Worm (Caenorhabditis elegans) whole organism, young adult: ENCODE data around the gene znf-598.

Source experiments
- F22D6.2 ChIP-seq: sonication (generic microtip); optimal IDR thresholded peaks from 2 replicates; lab custom pipeline; 2016; ENCODE audit warnings: mild to moderate bottlenecking, missing genetic modification characterization, missing compliant biosample characterization
- F33H1.4 ChIP-seq: fragments of 200-800 bp; sonication (Bioruptor generic); IDR thresholded peaks from 2 replicates; pipeline ENCODE4 v1.3.6; 2022; ENCODE audit warnings: missing genetic modification reagents, missing genetic modification characterization, missing compliant biosample characterization
- F57A8.1 ChIP-seq: fragments of 200-800 bp; sonication (Bioruptor generic); optimal IDR thresholded peaks from 2 replicates; lab custom pipeline; 2018; ENCODE audit warnings: mild to moderate bottlenecking, missing genetic modification characterization, moderate library complexity, missing compliant biosample characterization
- F57C9.4 ChIP-seq: sonication (generic microtip); optimal IDR thresholded peaks from 2 replicates; lab custom pipeline; 2017; ENCODE audit warnings: mild to moderate bottlenecking, missing genetic modification characterization, missing compliant biosample characterization
- K12H6.12 ChIP-seq: fragments of 200-800 bp; sonication (Bioruptor generic); optimal IDR thresholded peaks from 2 replicates; lab custom pipeline; 2018; ENCODE audit warnings: mild to moderate bottlenecking, missing genetic modification characterization, missing compliant biosample characterization
- T26A5.8 ChIP-seq: sonication (generic microtip); optimal IDR thresholded peaks from 2 replicates; lab custom pipeline; 2016; ENCODE audit warnings: missing genetic modification characterization, missing compliant biosample characterization
- aptf-3 ChIP-seq: fragments of 200-800 bp; sonication (Bioruptor generic); IDR thresholded peaks from 2 replicates; pipeline ENCODE4 v1.3.6; 2022; ENCODE audit warnings: missing genetic modification characterization, missing compliant biosample characterization
- atf-7 ChIP-seq: sonication (generic microtip); optimal IDR thresholded peaks from 2 replicates; lab custom pipeline; 2017; ENCODE audit warnings: mild to moderate bottlenecking, missing genetic modification characterization, missing compliant biosample characterization
- attf-3 ChIP-seq: fragments of 200-800 bp; sonication (Bioruptor generic); conservative IDR thresholded peaks from 2 replicates; pipeline ENCODE4 v1.3.6; 2022; ENCODE audit warnings: missing genetic modification reagents, missing genetic modification characterization, missing compliant biosample characterization
- attf-5 ChIP-seq: fragments of 200-800 bp; sonication (Bioruptor generic); optimal IDR thresholded peaks from 2 replicates; lab custom pipeline; 2018; ENCODE audit warnings: mild to moderate bottlenecking, missing genetic modification characterization, missing compliant biosample characterization
- cebp-1 ChIP-seq, 2 experiments: fragments of 200-800 bp in 1 of 2; sonication (Bioruptor generic) in 1 of 2; sonication (generic microtip) in 1 of 2; IDR thresholded peaks in 1 of 2; optimal IDR thresholded peaks in 1 of 2; 2 replicates each; pipeline versions ENCODE4 v1.3.6 to Lab custom; 2017 to 2022; ENCODE audit warnings: missing compliant biosample characterization in 2 of 2, missing genetic modification characterization in 2 of 2, mild to moderate bottlenecking in 1 of 2, missing genetic modification reagents in 1 of 2, moderate library complexity in 1 of 2
- cebp-2 ChIP-seq: fragments of 200-800 bp; sonication (Bioruptor generic); IDR thresholded peaks from 2 replicates; pipeline ENCODE4 v1.3.6; 2022; ENCODE audit warnings: missing genetic modification characterization, missing compliant biosample characterization
- chd-7 ChIP-seq: sonication (generic microtip); optimal IDR thresholded peaks from 2 replicates; lab custom pipeline; 2016; ENCODE audit warnings: mild to moderate bottlenecking, missing genetic modification characterization, moderate library complexity, missing compliant biosample characterization
- dox-1 ChIP-seq: fragments of 200-800 bp; sonication (Bioruptor generic); IDR thresholded peaks from 2 replicates; pipeline ENCODE4 v1.3.6; 2022; ENCODE audit warnings: missing genetic modification reagents, missing genetic modification characterization, missing compliant biosample characterization
- dpl-1 ChIP-seq: fragments of 150-350 bp; optimal IDR thresholded peaks from 2 replicates; lab custom pipeline; 2014; ENCODE audit warnings: missing biosample characterization, missing genetic modification reagents, missing genetic modification characterization
- ets-4 ChIP-seq: fragments of 200-800 bp; sonication (Bioruptor generic); optimal IDR thresholded peaks from 2 replicates; lab custom pipeline; 2018; ENCODE audit warnings: mild to moderate bottlenecking, missing genetic modification characterization, missing compliant biosample characterization
- fkh-3 ChIP-seq: sonication (generic microtip); optimal IDR thresholded peaks from 2 replicates; lab custom pipeline; 2016; ENCODE audit warnings: mild to moderate bottlenecking, missing genetic modification characterization, missing compliant biosample characterization
- gei-17 ChIP-seq: fragments of 200-800 bp; sonication (Bioruptor generic); optimal IDR thresholded peaks from 2 replicates; lab custom pipeline; 2018; ENCODE audit warnings: mild to moderate bottlenecking, missing genetic modification characterization, missing compliant biosample characterization
- hmg-1.2 ChIP-seq: fragments of 200-800 bp; sonication (Bioruptor generic); IDR thresholded peaks from 2 replicates; pipeline ENCODE4 v1.3.6; 2022; ENCODE audit warnings: missing genetic modification reagents, missing genetic modification characterization, missing compliant biosample characterization
- let-607 ChIP-seq, 2 experiments: fragments of 200-800 bp in 1 of 2; sonication (Bioruptor generic) in 1 of 2; sonication (generic microtip) in 1 of 2; optimal IDR thresholded peaks; 2 replicates each; lab custom pipeline; 2016 to 2018; ENCODE audit warnings: mild to moderate bottlenecking in 2 of 2, missing compliant biosample characterization in 2 of 2, missing genetic modification characterization in 2 of 2, moderate library complexity in 2 of 2, missing genotype in 1 of 2
- lin-40 ChIP-seq: sonication (generic microtip); optimal IDR thresholded peaks from 2 replicates; lab custom pipeline; 2016; ENCODE audit warnings: missing genetic modification characterization, mild to moderate bottlenecking, missing compliant biosample characterization, missing genotype, missing genetic modification reagents
- lin-54 ChIP-seq: fragments of 200-800 bp; sonication (Bioruptor generic); optimal IDR thresholded peaks from 2 replicates; lab custom pipeline; 2018; ENCODE audit warnings: mild to moderate bottlenecking, missing genetic modification characterization, missing compliant biosample characterization
- lir-1 ChIP-seq: fragments of 200-800 bp; sonication (Bioruptor generic); conservative IDR thresholded peaks from 2 replicates; pipeline ENCODE4 v1.3.6; 2022; ENCODE audit warnings: missing genetic modification reagents, missing genetic modification characterization, missing compliant biosample characterization
- madf-8 ChIP-seq: fragments of 200-800 bp; sonication (Bioruptor generic); conservative IDR thresholded peaks from 2 replicates; pipeline ENCODE4 v1.3.6; 2022; ENCODE audit warnings: missing genetic modification reagents, missing genetic modification characterization, missing compliant biosample characterization
- mcd-1 ChIP-seq: fragments of 200-800 bp; sonication (Bioruptor generic); IDR thresholded peaks from 2 replicates; pipeline ENCODE4 v1.3.6; 2022; ENCODE audit warnings: missing genetic modification reagents, missing genetic modification characterization, missing compliant biosample characterization
- mxl-1 ChIP-seq: sonication (generic microtip); optimal IDR thresholded peaks from 2 replicates; lab custom pipeline; 2016; ENCODE audit warnings: missing genetic modification characterization, missing compliant biosample characterization
- nfyb-1 ChIP-seq: fragments of 200-800 bp; sonication (Bioruptor generic); IDR thresholded peaks from 2 replicates; pipeline ENCODE4 v1.3.6; 2022; ENCODE audit warnings: missing genetic modification reagents, missing genetic modification characterization, missing compliant biosample characterization
- nhr-120 ChIP-seq: fragments of 200-800 bp; sonication (Bioruptor generic); IDR thresholded peaks from 2 replicates; pipeline ENCODE4 v1.3.6; 2022; ENCODE audit warnings: missing genetic modification characterization, missing compliant biosample characterization
- nhr-27 ChIP-seq: fragments of 200-800 bp; sonication (Bioruptor generic); optimal IDR thresholded peaks from 2 replicates; lab custom pipeline; 2018; ENCODE audit warnings: mild to moderate bottlenecking, missing genetic modification characterization, moderate library complexity, missing compliant biosample characterization
- nhr-80 ChIP-seq: sonication (generic microtip); optimal IDR thresholded peaks from 2 replicates; lab custom pipeline; 2016; ENCODE audit warnings: missing genetic modification characterization, missing compliant biosample characterization
- pha-4 ChIP-seq: fragments of 150-350 bp; sonication (generic microtip); optimal IDR thresholded peaks from 2 replicates; lab custom pipeline; 2014; ENCODE audit warnings: missing biosample characterization, missing genetic modification reagents, missing genetic modification characterization
- rcor-1 ChIP-seq: fragments of 200-800 bp; sonication (Bioruptor generic); IDR thresholded peaks from 2 replicates; pipeline ENCODE4 v1.3.6; 2022; ENCODE audit warnings: missing genetic modification reagents, missing genetic modification characterization, missing compliant biosample characterization
- snpc-4 ChIP-seq, 5 experiments: fragments of 150-350 bp in 1 of 5; sonication (generic microtip) in 4 of 5; optimal IDR thresholded peaks; 2 replicates each; lab custom pipeline; 2014 to 2018; ENCODE audit warnings: missing genetic modification characterization in 5 of 5, missing biosample characterization in 3 of 5, antibody characterized with exemption in 2 of 5, mild to moderate bottlenecking in 2 of 5, missing compliant biosample characterization in 2 of 5, missing genotype in 2 of 5, moderate library complexity in 2 of 5, missing genetic modification reagents in 1 of 5
- zim-3 ChIP-seq: sonication (generic microtip); optimal IDR thresholded peaks from 2 replicates; lab custom pipeline; 2017; ENCODE audit warnings: mild to moderate bottlenecking, missing genetic modification characterization, moderate library complexity, missing compliant biosample characterization
- ztf-18 ChIP-seq: sonication (generic microtip); optimal IDR thresholded peaks from 2 replicates; lab custom pipeline; 2016; ENCODE audit warnings: missing genotype, mild to moderate bottlenecking, missing genetic modification characterization, missing compliant biosample characterization
- ztf-6 ChIP-seq: fragments of 200-800 bp; sonication (Bioruptor generic); IDR thresholded peaks from 2 replicates; pipeline ENCODE4 v1.3.6; 2022; ENCODE audit warnings: missing genetic modification reagents, missing genetic modification characterization, missing compliant biosample characterization

Gene znf-598

ce11 chrII:7002956-7003357, 22.6 kb upstream of the znf-598 start (continued):
- 0 out of 2 replicates have a peak, but pooled peaks have one; percentile 41 for TF ChIP-seq nfyb-1 (GFP tag; lab: Robert Waterston, UW)
- TF ChIP-seq F57C9.4 = no peak
- TF ChIP-seq F57A8.1 (GFP tag; lab: Kevin White, UChicago) = no peak
- no peak for TF ChIP-seq K12H6.12
- no peak for TF ChIP-seq pha-4 (tag; lab: Kevin White, UChicago)
- no peak for TF ChIP-seq aptf-3 (GFP tag; lab: Robert Waterston, UW)
- TF ChIP-seq let-607 (tag; optimal IDR thresholded peaks at IDR 0.05; lab: Kevin White, UChicago) = peak in 1 of 2 experiments; percentile 39
- TF ChIP-seq dpl-1 (GFP tag; lab: Kevin White, UChicago) = no peak
- no peak for TF ChIP-seq lir-1
- TF ChIP-seq rcor-1 = no peak

- TF ChIP-seq F22D6.2 (tag; lab: Kevin White, UChicago) = no peak
- TF ChIP-seq F57C9.4 = no peak
- no peak for TF ChIP-seq chd-7 (tag; lab: Kevin White, UChicago)
- TF ChIP-seq ets-4 (GFP tag; lab: Kevin White, UChicago) = no peak
- TF ChIP-seq F33H1.4 = no peak
- no peak for TF ChIP-seq zim-3 (tag; lab: Kevin White, UChicago)
- TF ChIP-seq cebp-2 (GFP tag; lab: Robert Waterston, UW) = no peak
- TF ChIP-seq nhr-120 = no peak
- TF ChIP-seq fkh-3 = no peak
- no peak for TF ChIP-seq ztf-6 (GFP tag; lab: Robert Waterston, UW)
- TF ChIP-seq madf-8 (GFP tag; lab: Robert Waterston, UW) = no peak
Observed at ce11 chrII:7012592-7012991, 13.0 kb upstream of the znf-598 start, which contains the start of gene sqv-7. Gene sqv-7, minus strand, starts transcription at chrII:7012692.

ce11 chrII:7022370-7023001, 3.1 kb upstream of the znf-598 start, which contains the start of the genes lst-6 and lst-5:
Gene lst-6, minus strand, starts transcription at chrII:7022509.
Gene lst-5, plus strand, starts transcription at chrII:7022913.
- TF ChIP-seq dox-1 (GFP tag; lab: Robert Waterston, UW) (0 out of 2 replicates have a peak, but pooled peaks have one; percentile 33), nhr-80 (tag; lab: Kevin White, UChicago) (peak; percentile 69), hmg-1.2 (peak; percentile 25; the same call in 1 of the 2 replicates), nhr-27 (tag; lab: Kevin White, UChicago) (no peak), snpc-4 (GFP tag; optimal IDR thresholded peaks at IDR 0.05; lab: Kevin White, UChicago) (no peak), snpc-4 (tag; optimal IDR thresholded peaks at IDR 0.05; lab: Kevin White, UChicago) (peak in 2 of 4 experiments; percentile 10 to 46), aptf-3 (GFP tag; lab: Robert Waterston, UW) (no peak), rcor-1 (no peak), lin-40 (peak; percentile 41), ztf-18 (tag; lab: Kevin White, UChicago) (peak; percentile 90), T26A5.8 (tag; lab: Kevin White, UChicago) (no peak), attf-5 (GFP tag; lab: Kevin White, UChicago) (peak; percentile 56), gei-17 (no peak), mcd-1 (GFP tag; lab: Robert Waterston, UW) (peak; percentile 76), cebp-1 (GFP tag; IDR thresholded peaks at IDR 0.05; lab: Robert Waterston, UW) (no peak), cebp-1 (tag; optimal IDR thresholded peaks at IDR 0.05; lab: Kevin White, UChicago) (peak; percentile 54), atf-7 (tag; lab: Kevin White, UChicago) (peak; percentile 57), mxl-1 (tag; lab: Kevin White, UChicago) (no peak), F33H1.4 (peak; percentile 16; the same call in 1 of the 2 replicates), lin-54 (peak; percentile 17), let-607 (tag; optimal IDR thresholded peaks at IDR 0.05; lab: Kevin White, UChicago) (peak in 1 of 2 experiments; percentile 23), attf-3 (GFP tag; lab: Robert Waterston, UW) (peak; percentile 49; the same call in 1 of the 2 replicates), madf-8 (GFP tag; lab: Robert Waterston, UW) (no peak)
